Worm (Caenorhabditis elegans) whole organism, early embryonic: ENCODE data around the gene K07H8.8.

Experiments
- B0310.2 ChIP-seq: sonication (generic microtip); optimal IDR thresholded peaks from 2 replicates; lab custom pipeline; 2016; ENCODE audit warnings: mild to moderate bottlenecking, missing genetic modification characterization, missing compliant biosample characterization
- F13C5.2 ChIP-seq: sonication (generic microtip); optimal IDR thresholded peaks from 2 replicates; lab custom pipeline; 2017; ENCODE audit warnings: mild to moderate bottlenecking, missing genetic modification characterization, inconsistent platforms, missing compliant biosample characterization
- aly-1 ChIP-seq: sonication (generic microtip); optimal IDR thresholded peaks from 2 replicates; lab custom pipeline; 2016; ENCODE audit warnings: missing genetic modification characterization, missing compliant biosample characterization
- ama-1 ChIP-seq: fragments of 150-350 bp; optimal IDR thresholded peaks from 2 replicates; lab custom pipeline; 2014
- ceh-13 ChIP-seq: fragments of 200-800 bp; sonication (Bioruptor generic); optimal IDR thresholded peaks from 2 replicates; lab custom pipeline; 2018; ENCODE audit warnings: mild to moderate bottlenecking, missing genetic modification characterization, missing compliant biosample characterization
- ceh-36 ChIP-seq: sonication (generic microtip); optimal IDR thresholded peaks from 2 replicates; lab custom pipeline; 2016; ENCODE audit warnings: missing genetic modification characterization, inconsistent platforms, missing compliant biosample characterization
- ets-7 ChIP-seq: sonication (generic microtip); optimal IDR thresholded peaks from 2 replicates; lab custom pipeline; 2016; ENCODE audit warnings: missing genotype, missing genetic modification characterization, missing compliant biosample characterization
- flt-1 ChIP-seq: fragments of 200-800 bp; sonication (Bioruptor generic); IDR thresholded peaks from 2 replicates; pipeline ENCODE4 v1.3.6; 2022; ENCODE audit warnings: missing genetic modification characterization, missing compliant biosample characterization
- hmbx-1 ChIP-seq: sonication (generic microtip); optimal IDR thresholded peaks from 2 replicates; lab custom pipeline; 2016; ENCODE audit warnings: mild to moderate bottlenecking, missing genetic modification characterization, missing compliant biosample characterization
- hmg-4 ChIP-seq: fragments of 200-800 bp; sonication (Bioruptor generic); optimal IDR thresholded peaks from 2 replicates; lab custom pipeline; 2018; ENCODE audit warnings: mild to moderate bottlenecking, missing genetic modification characterization, missing compliant biosample characterization
- hnd-1 ChIP-seq: sonication (generic microtip); optimal IDR thresholded peaks from 2 replicates; lab custom pipeline; 2016; ENCODE audit warnings: missing genetic modification characterization, missing compliant biosample characterization
- pes-1 ChIP-seq: fragments of 200-800 bp; sonication (Bioruptor generic); IDR thresholded peaks from 2 replicates; pipeline ENCODE4 v1.3.6; 2022; ENCODE audit warnings: missing genetic modification reagents, missing genetic modification characterization, missing compliant biosample characterization
- scrt-1 ChIP-seq: fragments of 200-800 bp; sonication (Bioruptor generic); IDR thresholded peaks from 2 replicates; pipeline ENCODE4 v1.3.6; 2022; ENCODE audit warnings: missing genetic modification characterization, missing compliant biosample characterization
- sea-1 ChIP-seq: fragments of 200-800 bp; sonication (Bioruptor generic); conservative IDR thresholded peaks from 2 replicates; pipeline ENCODE4 v1.3.6; 2022; ENCODE audit warnings: missing genetic modification characterization, missing compliant biosample characterization
- tbx-11 ChIP-seq: fragments of 200-800 bp; sonication (Bioruptor generic); IDR thresholded peaks from 2 replicates; pipeline ENCODE4 v1.3.6; 2022; ENCODE audit warnings: missing genetic modification characterization, missing compliant biosample characterization
- tbx-37 ChIP-seq: fragments of 200-800 bp; sonication (Bioruptor generic); conservative IDR thresholded peaks from 2 replicates; pipeline ENCODE4 v1.3.6; 2022; ENCODE audit warnings: missing genetic modification reagents, missing genetic modification characterization, missing compliant biosample characterization
- tra-4 ChIP-seq: sonication (generic microtip); optimal IDR thresholded peaks from 2 replicates; lab custom pipeline; 2017; ENCODE audit warnings: missing genetic modification characterization, missing compliant biosample characterization

Gene K07H8.8

DNA sequence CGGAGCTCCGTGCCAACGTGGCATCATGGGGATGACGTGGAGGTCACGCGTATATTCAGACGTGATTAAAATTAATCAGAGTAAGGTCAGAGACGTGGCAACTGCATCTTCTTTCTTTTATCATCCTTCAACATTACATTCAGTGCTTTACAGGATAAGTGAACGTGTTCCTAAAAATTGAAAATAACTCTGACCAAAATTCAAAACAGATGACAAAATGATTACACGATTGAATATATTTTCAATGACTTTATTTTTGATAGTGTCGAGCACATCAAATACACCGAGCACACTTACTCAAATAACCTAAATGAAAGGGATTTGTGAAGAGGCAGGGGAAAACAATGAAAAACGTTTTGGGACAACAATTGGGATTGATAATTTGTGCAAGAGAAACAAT is 18.1 kb upstream of the K07H8.8 start, which contains the start of gene K07H8.9:
TSS of gene K07H8.9 (minus strand) at position 125 of the 400 bp plus-strand sequence.
- TF ChIP-seq hmg-4 (GFP tag; lab: Kevin White, UChicago), result no peak
- no peak for TF ChIP-seq ets-7 (tag; lab: Kevin White, UChicago)
- TF ChIP-seq ceh-36 (tag; lab: Kevin White, UChicago), result no peak

ce11 chrIV:8283214-8283613 is 15.0 kb upstream of the K07H8.8 start:
- TF ChIP-seq F13C5.2 (tag; lab: Kevin White, UChicago), result no peak
- no peak for TF ChIP-seq pes-1
- no peak for TF ChIP-seq ets-7 (tag; lab: Kevin White, UChicago)
- TF ChIP-seq sea-1 (GFP tag; lab: Robert Waterston, UW), result no peak
- TF ChIP-seq B0310.2 (tag; lab: Kevin White, UChicago), result no peak
- no peak for TF ChIP-seq aly-1 (tag; lab: Kevin White, UChicago)
- TF ChIP-seq hnd-1 (tag; lab: Kevin White, UChicago), result no peak
- no peak for TF ChIP-seq hmbx-1
- no peak for TF ChIP-seq ceh-13 (GFP tag; lab: Kevin White, UChicago)
- no peak for TF ChIP-seq tbx-11 (GFP tag; lab: Robert Waterston, UW)
- TF ChIP-seq hmg-4 (GFP tag; lab: Kevin White, UChicago), result no peak

DNA sequence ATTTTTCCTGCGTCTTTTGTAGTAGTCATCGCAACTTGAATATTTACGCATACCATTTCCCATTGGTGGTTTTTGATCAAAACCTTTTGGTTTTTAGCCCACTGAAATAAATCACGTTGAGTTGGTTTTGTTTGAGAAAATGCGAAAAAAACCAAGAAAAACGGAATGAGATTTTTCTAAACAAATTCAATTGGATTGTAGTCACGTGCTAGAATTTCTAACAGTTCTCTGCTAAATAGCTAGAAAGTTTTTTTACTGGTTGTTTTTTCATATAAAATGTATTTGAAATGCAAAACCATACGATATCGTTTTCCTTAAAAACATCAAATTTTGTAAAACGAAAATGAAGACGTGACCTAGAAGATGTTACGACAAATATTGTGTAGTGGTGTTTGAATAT is 8.4 kb upstream of the K07H8.8 start, which contains the start of gene K07H8.12:
TSS of gene K07H8.12 (minus strand) at position 101 of the 400 bp plus-strand sequence.
- no peak for TF ChIP-seq hnd-1 (tag; lab: Kevin White, UChicago)
- no peak for TF ChIP-seq B0310.2 (tag; lab: Kevin White, UChicago)
- TF ChIP-seq ceh-36 (tag; lab: Kevin White, UChicago), result no peak
- TF ChIP-seq hmbx-1, result no peak
- TF ChIP-seq ama-1, result no peak
- TF ChIP-seq tbx-11 (GFP tag; lab: Robert Waterston, UW), result no peak

DNA sequence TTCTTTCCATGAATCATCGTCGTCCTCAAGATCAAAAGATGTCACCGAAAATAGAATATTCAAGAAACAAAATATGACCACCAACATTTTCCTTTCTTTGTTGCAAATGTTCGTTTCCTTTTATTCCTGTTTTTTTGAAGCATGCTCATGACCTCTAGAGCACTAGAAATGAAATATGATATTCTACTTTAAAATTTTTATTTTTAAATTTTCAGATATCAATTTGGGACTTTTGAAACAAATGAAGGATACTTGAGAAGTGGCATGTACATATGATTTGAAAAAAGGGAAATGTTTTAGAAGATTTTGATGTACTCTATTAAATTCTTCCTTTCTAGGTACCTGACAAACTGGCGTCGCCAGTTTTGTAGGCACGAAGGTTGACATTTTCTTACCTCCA is 7.0 kb upstream of the K07H8.8 start, which contains the start of gene K07H8.11:
TSS of gene K07H8.11 (minus strand) at position 101 of the 400 bp plus-strand sequence.
- TF ChIP-seq ama-1 (no peak), flt-1 (no peak), B0310.2 (tag; lab: Kevin White, UChicago) (no peak), tbx-11 (GFP tag; lab: Robert Waterston, UW) (no peak), aly-1 (tag; lab: Kevin White, UChicago) (no peak), ets-7 (tag; lab: Kevin White, UChicago) (no peak), ceh-36 (tag; lab: Kevin White, UChicago) (no peak), F13C5.2 (tag; lab: Kevin White, UChicago) (no peak), hmg-4 (GFP tag; lab: Kevin White, UChicago) (no peak), scrt-1 (GFP tag; lab: Robert Waterston, UW) (no peak), hnd-1 (tag; lab: Kevin White, UChicago) (no peak), ceh-13 (GFP tag; lab: Kevin White, UChicago) (no peak), sea-1 (GFP tag; lab: Robert Waterston, UW) (no peak), pes-1 (no peak), hmbx-1 (no peak), tbx-37 (GFP tag; lab: Robert Waterston, UW) (no peak), tra-4 (tag; lab: Kevin White, UChicago) (no peak)

ce11 chrIV:8273334-8273733 is 5.1 kb upstream of the K07H8.8 start:
- TF ChIP-seq aly-1 (tag; lab: Kevin White, UChicago) (no peak), tbx-11 (GFP tag; lab: Robert Waterston, UW) (no peak), flt-1 (no peak), tra-4 (tag; lab: Kevin White, UChicago) (no peak), ceh-36 (tag; lab: Kevin White, UChicago) (no peak), B0310.2 (tag; lab: Kevin White, UChicago) (no peak), ets-7 (tag; lab: Kevin White, UChicago) (no peak), ceh-13 (GFP tag; lab: Kevin White, UChicago) (no peak), ama-1 (no peak), hnd-1 (tag; lab: Kevin White, UChicago) (no peak), hmbx-1 (no peak), hmg-4 (GFP tag; lab: Kevin White, UChicago) (no peak), tbx-37 (GFP tag; lab: Robert Waterston, UW) (no peak), scrt-1 (GFP tag; lab: Robert Waterston, UW) (no peak), F13C5.2 (tag; lab: Kevin White, UChicago) (no peak), sea-1 (GFP tag; lab: Robert Waterston, UW) (no peak), pes-1 (no peak)

DNA sequence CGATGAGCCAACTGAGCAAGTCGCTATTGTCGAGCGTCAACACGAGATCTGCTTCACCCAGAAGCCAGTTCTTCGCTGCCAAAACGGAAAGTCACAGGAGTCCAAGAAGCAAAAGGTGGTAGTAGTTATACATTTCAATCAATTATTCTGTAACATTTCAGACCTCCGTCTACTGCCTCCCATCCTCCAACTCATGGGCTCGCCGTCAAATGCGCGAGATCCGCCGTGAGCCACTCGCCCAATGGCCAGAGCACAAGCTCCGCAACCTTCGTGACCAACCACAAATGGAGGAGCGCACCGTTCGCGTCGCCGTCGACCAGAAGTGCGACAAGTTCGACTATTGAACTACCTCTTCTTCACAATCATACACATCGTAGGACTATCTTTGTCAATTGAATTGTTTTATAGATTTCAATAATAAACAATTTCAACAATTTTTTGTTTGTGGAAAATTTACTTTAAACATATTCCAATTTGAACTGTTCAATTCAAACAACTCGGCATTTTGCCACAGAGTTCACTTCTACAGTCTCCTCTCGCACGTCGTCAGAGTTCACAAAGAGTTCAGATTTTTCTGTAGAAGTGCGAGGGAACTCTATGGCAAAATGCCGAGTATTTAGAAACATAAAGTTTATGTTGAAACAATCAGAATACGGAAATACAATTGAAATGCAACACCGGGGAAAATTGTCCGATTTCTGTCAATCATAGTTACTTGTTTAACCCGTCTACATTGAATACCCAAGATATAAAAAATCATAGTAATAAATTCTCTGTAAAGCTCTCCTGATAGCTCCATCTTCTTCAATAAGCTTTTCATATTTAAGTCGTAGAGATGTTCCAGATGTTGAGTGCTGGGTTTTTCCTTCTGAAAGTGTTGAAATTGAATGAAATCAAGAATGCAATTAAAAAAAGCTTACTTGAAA is 1.9 kb downstream of the K07H8.8 start:
- TF ChIP-seq ceh-36 (tag; lab: Kevin White, UChicago) (no peak), scrt-1 (GFP tag; lab: Robert Waterston, UW) (no peak)

ce11 chrIV:8262671-8263070 is 5.5 kb downstream of the K07H8.8 start:
- TF ChIP-seq hmg-4 (GFP tag; lab: Kevin White, UChicago) (no peak), hmbx-1 (no peak), flt-1 (no peak), hnd-1 (tag; lab: Kevin White, UChicago) (no peak), aly-1 (tag; lab: Kevin White, UChicago) (no peak), ceh-13 (GFP tag; lab: Kevin White, UChicago) (no peak), B0310.2 (tag; lab: Kevin White, UChicago) (no peak), ama-1 (no peak), tbx-11 (GFP tag; lab: Robert Waterston, UW) (no peak), pes-1 (no peak)
